Worm (Caenorhabditis elegans) whole organism, L1 larva: ENCODE measurements around the gene T23D5.8.

Experiments
- C16A3.4 ChIP-seq: fragments of 150-350 bp; optimal IDR thresholded peaks from 2 replicates; lab custom pipeline; 2014; ENCODE audit warnings: missing biosample characterization, missing genetic modification characterization
- F16B12.6 ChIP-seq: fragments of 150-350 bp; optimal IDR thresholded peaks from 2 replicates; lab custom pipeline; 2014; ENCODE audit warnings: missing biosample characterization, missing genetic modification characterization
- Y116A8C.19 ChIP-seq: sonication (generic microtip); optimal IDR thresholded peaks from 2 replicates; lab custom pipeline; 2016; ENCODE audit warnings: missing compliant biosample characterization, missing genetic modification characterization, borderline replicate concordance
- aha-1 ChIP-seq: fragments of 150-350 bp; optimal IDR thresholded peaks from 2 replicates; lab custom pipeline; 2014; ENCODE audit warnings: missing biosample characterization, missing genetic modification characterization
- alr-1 ChIP-seq: fragments of 200-800 bp; sonication (Bioruptor generic); optimal IDR thresholded peaks from 2 replicates; lab custom pipeline; 2018; ENCODE audit warnings: borderline replicate concordance, mild to moderate bottlenecking, missing genetic modification characterization, missing compliant biosample characterization
- aly-2 ChIP-seq: fragments of 150-350 bp; optimal IDR thresholded peaks from 2 replicates; lab custom pipeline; 2014; ENCODE audit warnings: missing biosample characterization, missing genetic modification characterization
- ama-1 ChIP-seq: fragments of 150-350 bp; optimal IDR thresholded peaks from 2 replicates; lab custom pipeline; 2014
- blmp-1 ChIP-seq: fragments of 150-350 bp; optimal IDR thresholded peaks from 2 replicates; lab custom pipeline; 2014; ENCODE audit warnings: missing biosample characterization, missing genetic modification characterization
- ceh-63 ChIP-seq: fragments of 200-800 bp; sonication (Bioruptor generic); optimal IDR thresholded peaks from 2 replicates; lab custom pipeline; 2018; ENCODE audit warnings: mild to moderate bottlenecking, missing genetic modification characterization, missing compliant biosample characterization
- ceh-82 ChIP-seq, 3 experiments: fragments of 150-350 bp in 1 of 3; sonication (generic microtip) in 2 of 3; optimal IDR thresholded peaks; 2 replicates each; lab custom pipeline; 2014 to 2017; ENCODE audit warnings: missing biosample characterization in 3 of 3, missing genetic modification characterization in 3 of 3
- ceh-88 ChIP-seq: fragments of 200-800 bp; sonication (Bioruptor generic); IDR thresholded peaks from 2 replicates; pipeline ENCODE4 v1.3.6; 2022; ENCODE audit warnings: missing genetic modification characterization, missing compliant biosample characterization
- ces-1 ChIP-seq: fragments of 150-350 bp; optimal IDR thresholded peaks from 2 replicates; lab custom pipeline; 2014; ENCODE audit warnings: missing biosample characterization, missing genetic modification reagents, missing genetic modification characterization
- dsc-1 ChIP-seq: sonication (generic microtip); optimal IDR thresholded peaks from 2 replicates; lab custom pipeline; 2016; ENCODE audit warnings: mild to moderate bottlenecking, missing genetic modification characterization, missing compliant biosample characterization
- efl-1 ChIP-seq, 4 experiments: fragments of 150-350 bp; optimal IDR thresholded peaks in 3 of 4; peaks in 1 of 4; 1 replicate in 1 of 4; 2 replicates in 3 of 4; lab custom pipeline; 2014; ENCODE audit warnings: missing biosample characterization in 2 of 4, missing genetic modification characterization in 2 of 4, missing genetic modification reagents in 2 of 4
- egl-13 ChIP-seq: sonication (generic microtip); optimal IDR thresholded peaks from 2 replicates; lab custom pipeline; 2016; ENCODE audit warnings: missing genotype, missing genetic modification reagents, missing genetic modification characterization, missing compliant biosample characterization
- egl-27 ChIP-seq, 2 experiments: fragments of 150-350 bp in 1 of 2; sonication (generic microtip); optimal IDR thresholded peaks; 3 replicates each; lab custom pipeline; 2017 to 2018; ENCODE audit warnings: missing biosample characterization in 2 of 2, missing genetic modification characterization in 2 of 2, missing genetic modification reagents in 2 of 2
- elt-3 ChIP-seq, 6 experiments: fragments of 150-350 bp in 1 of 6; sonication (generic microtip); optimal IDR thresholded peaks; 2 replicates each; lab custom pipeline; 2017 to 2018; ENCODE audit warnings: missing biosample characterization in 6 of 6, missing genetic modification characterization in 6 of 6, inconsistent platforms in 1 of 6
- fkh-4 ChIP-seq: sonication (generic microtip); optimal IDR thresholded peaks from 2 replicates; lab custom pipeline; 2016; ENCODE audit warnings: missing compliant biosample characterization, missing genetic modification characterization, borderline replicate concordance
- hlh-17 ChIP-seq: fragments of 200-800 bp; sonication (Bioruptor generic); optimal IDR thresholded peaks from 2 replicates; lab custom pipeline; 2018; ENCODE audit warnings: missing genetic modification characterization, mild to moderate bottlenecking, missing compliant biosample characterization, moderate library complexity, borderline replicate concordance
- irx-1 ChIP-seq: sonication (generic microtip); optimal IDR thresholded peaks from 2 replicates; lab custom pipeline; 2016; ENCODE audit warnings: missing genetic modification characterization, missing compliant biosample characterization
- jun-1 ChIP-seq: fragments of 150-350 bp; optimal IDR thresholded peaks from 2 replicates; lab custom pipeline; 2014; ENCODE audit warnings: missing biosample characterization, missing genetic modification reagents, missing genetic modification characterization
- lin-13 ChIP-seq: fragments of 150-350 bp; optimal IDR thresholded peaks from 2 replicates; lab custom pipeline; 2014; ENCODE audit warnings: missing biosample characterization, missing genetic modification reagents, missing genetic modification characterization
- lin-39 ChIP-seq: fragments of 150-350 bp; optimal IDR thresholded peaks from 2 replicates; lab custom pipeline; 2014; ENCODE audit warnings: missing biosample characterization, missing genetic modification reagents, missing genetic modification characterization
- lir-3 ChIP-seq: sonication (generic microtip); optimal IDR thresholded peaks from 2 replicates; lab custom pipeline; 2016; ENCODE audit warnings: mild to moderate bottlenecking, missing genetic modification characterization, moderate library complexity, missing compliant biosample characterization; ENCODE audit not compliant: poor library complexity
- mab-9 ChIP-seq: fragments of 200-800 bp; sonication (Bioruptor generic); IDR thresholded peaks from 2 replicates; pipeline ENCODE4 v1.3.6; 2022; ENCODE audit warnings: missing genetic modification reagents, missing genetic modification characterization, missing compliant biosample characterization
- nhr-19 ChIP-seq: fragments of 200-800 bp; sonication (Bioruptor generic); conservative IDR thresholded peaks from 2 replicates; pipeline ENCODE4 v1.3.6; 2022; ENCODE audit warnings: missing genetic modification characterization, missing compliant biosample characterization
- nhr-28 ChIP-seq: fragments of 150-350 bp; optimal IDR thresholded peaks from 2 replicates; lab custom pipeline; 2014; ENCODE audit warnings: missing biosample characterization, missing genetic modification characterization
- nhr-47 ChIP-seq: sonication (generic microtip); optimal IDR thresholded peaks from 2 replicates; lab custom pipeline; 2016; ENCODE audit warnings: mild to moderate bottlenecking, missing genetic modification characterization, moderate library complexity, missing compliant biosample characterization
- nhr-71 ChIP-seq: sonication (generic microtip); optimal IDR thresholded peaks from 2 replicates; lab custom pipeline; 2016; ENCODE audit warnings: mild to moderate bottlenecking, missing genetic modification characterization, moderate library complexity, missing compliant biosample characterization
- nhr-76 ChIP-seq: sonication (generic microtip); optimal IDR thresholded peaks from 2 replicates; lab custom pipeline; 2017; ENCODE audit warnings: missing biosample characterization, missing genetic modification characterization
- nhr-84 ChIP-seq: sonication (generic microtip); optimal IDR thresholded peaks from 2 replicates; lab custom pipeline; 2017; ENCODE audit warnings: missing biosample characterization, missing genetic modification characterization
- nhr-85 ChIP-seq: sonication (generic microtip); peaks from one replicate; lab custom pipeline; 2016; ENCODE audit warnings: missing genetic modification characterization, inconsistent platforms, missing compliant biosample characterization
- pax-3 ChIP-seq: fragments of 200-800 bp; sonication (Bioruptor generic); optimal IDR thresholded peaks from 2 replicates; lab custom pipeline; 2018; ENCODE audit warnings: mild to moderate bottlenecking, missing genetic modification characterization, moderate library complexity, missing compliant biosample characterization
- rnt-1 ChIP-seq: sonication (generic microtip); optimal IDR thresholded peaks from 2 replicates; lab custom pipeline; 2016; ENCODE audit warnings: mild to moderate bottlenecking, missing genetic modification characterization, moderate library complexity, missing compliant biosample characterization
- snpc-4 ChIP-seq: fragments of 150-350 bp; optimal IDR thresholded peaks from 2 replicates; lab custom pipeline; 2014; ENCODE audit warnings: missing biosample characterization, missing genetic modification characterization
- sox-4 ChIP-seq: sonication (generic microtip); optimal IDR thresholded peaks from 2 replicates; lab custom pipeline; 2016; ENCODE audit warnings: missing genetic modification characterization, missing compliant biosample characterization
- swsn-7 ChIP-seq: sonication (generic microtip); optimal IDR thresholded peaks from 2 replicates; lab custom pipeline; 2016; ENCODE audit warnings: missing genetic modification characterization, missing compliant biosample characterization
- vab-15 ChIP-seq: sonication (generic microtip); optimal IDR thresholded peaks from 2 replicates; lab custom pipeline; 2017; ENCODE audit warnings: missing genotype, mild to moderate bottlenecking, missing genetic modification characterization, missing compliant biosample characterization
- xbp-1 ChIP-seq: sonication (generic microtip); optimal IDR thresholded peaks from 2 replicates; lab custom pipeline; 2016; ENCODE audit warnings: missing genetic modification characterization, missing compliant biosample characterization
- zag-1 ChIP-seq: fragments of 150-350 bp; optimal IDR thresholded peaks from 2 replicates; lab custom pipeline; 2014; ENCODE audit warnings: missing biosample characterization, missing genetic modification characterization
- ztf-4 ChIP-seq: fragments of 150-350 bp; optimal IDR thresholded peaks from 2 replicates; lab custom pipeline; 2014; ENCODE audit warnings: missing biosample characterization, missing genetic modification characterization

T23D5.8 gene

ce11 chrV:15733020-15733419 is 15.2 kb downstream of the T23D5.8 start:
- TF ChIP-seq nhr-47 (tag; lab: Kevin White, UChicago) (no peak), ceh-82 (tag; optimal IDR thresholded peaks at IDR 0.05; lab: Kevin White, UChicago) (no peak), egl-27 (tag; optimal IDR thresholded peaks at IDR 0.05; lab: Kevin White, UChicago) (no peak), vab-15 (tag; lab: Kevin White, UChicago) (no peak), alr-1 (tag; lab: Kevin White, UChicago) (no peak), ama-1 (lab: Kevin White, UChicago) (no peak), rnt-1 (no peak), nhr-76 (no peak), nhr-84 (tag; lab: Kevin White, UChicago) (no peak), lin-39 (tag; lab: Kevin White, UChicago) (no peak), elt-3 (tag; optimal IDR thresholded peaks at IDR 0.05; lab: Kevin White, UChicago) (no peak), ztf-4 (tag; lab: Kevin White, UChicago) (no peak), xbp-1 (tag; lab: Kevin White, UChicago) (no peak), hlh-17 (GFP tag; lab: Kevin White, UChicago) (no peak), Y116A8C.19 (tag; lab: Kevin White, UChicago) (no peak), nhr-85 (tag; lab: Kevin White, UChicago) (no peak), pax-3 (tag; lab: Kevin White, UChicago) (no peak), fkh-4 (no peak)

- TF ChIP-seq egl-13 (tag; lab: Kevin White, UChicago) (no peak), ces-1 (no peak), ceh-63 (GFP tag; lab: Kevin White, UChicago) (no peak), blmp-1 (tag; lab: Kevin White, UChicago) (no peak), aly-2 (tag; lab: Kevin White, UChicago) (no peak), nhr-71 (tag; lab: Kevin White, UChicago) (no peak), irx-1 (tag; lab: Kevin White, UChicago) (no peak), sox-4 (no peak), swsn-7 (tag; lab: Kevin White, UChicago) (no peak), aha-1 (tag; lab: Kevin White, UChicago) (no peak), nhr-76 (no peak), F16B12.6 (tag; lab: Kevin White, UChicago) (no peak), C16A3.4 (tag; lab: Kevin White, UChicago) (no peak), lin-13 (GFP tag; lab: Kevin White, UChicago) (no peak)
These were observed 16.0 kb downstream of the T23D5.8 start, which contains the start of gene str-38 for ce11 chrV:15732209-15732608. str-38 (minus strand) TSS chrV:15732309.

- TF ChIP-seq jun-1 (tag; lab: Kevin White, UChicago) (no peak), nhr-28 (no peak), nhr-19 (GFP tag; lab: Robert Waterston, UW) (no peak), nhr-47 (tag; lab: Kevin White, UChicago) (no peak), rnt-1 (no peak), lir-3 (tag; lab: Kevin White, UChicago) (no peak), nhr-71 (tag; lab: Kevin White, UChicago) (no peak), zag-1 (tag; lab: Kevin White, UChicago) (no peak), vab-15 (tag; lab: Kevin White, UChicago) (no peak), dsc-1 (no peak), ceh-88 (GFP tag; lab: Robert Waterston, UW) (no peak), snpc-4 (tag; lab: Kevin White, UChicago) (no peak), efl-1 (optimal IDR thresholded peaks at IDR 0.05; lab: Kevin White, UChicago) (no peak), efl-1 (GFP tag; optimal IDR thresholded peaks at IDR 0.05 in 1 of 2; lab: Kevin White, UChicago) (no peak), mab-9 (no peak)
These were observed 17.8 kb downstream of the T23D5.8 start, which contains the start of gene Y6E2A.10 for ce11 chrV:15730459-15730858. Y6E2A.10 (minus strand) TSS chrV:15730559.
